Worm (Caenorhabditis elegans) whole organism, L1 larva: Measurements from ENCODE around the gene sma-1.
A peak's percentile ranks its signal among the peaks of the same experiment; 100 is the strongest.

Source experiments
- C04F5.9 ChIP-seq: sonication (generic microtip); optimal IDR thresholded peaks from 2 replicates; lab custom pipeline; 2016; ENCODE audit warnings: missing genetic modification characterization, missing compliant biosample characterization
- C16A3.4 ChIP-seq: fragments of 150-350 bp; optimal IDR thresholded peaks from 2 replicates; lab custom pipeline; 2014; ENCODE audit warnings: missing biosample characterization, missing genetic modification characterization
- Y116A8C.19 ChIP-seq: sonication (generic microtip); optimal IDR thresholded peaks from 2 replicates; lab custom pipeline; 2016; ENCODE audit warnings: missing compliant biosample characterization, missing genetic modification characterization, borderline replicate concordance
- alr-1 ChIP-seq: fragments of 200-800 bp; sonication (Bioruptor generic); optimal IDR thresholded peaks from 2 replicates; lab custom pipeline; 2018; ENCODE audit warnings: borderline replicate concordance, mild to moderate bottlenecking, missing genetic modification characterization, missing compliant biosample characterization
- aly-2 ChIP-seq: fragments of 150-350 bp; optimal IDR thresholded peaks from 2 replicates; lab custom pipeline; 2014; ENCODE audit warnings: missing biosample characterization, missing genetic modification characterization
- blmp-1 ChIP-seq: fragments of 150-350 bp; optimal IDR thresholded peaks from 2 replicates; lab custom pipeline; 2014; ENCODE audit warnings: missing biosample characterization, missing genetic modification characterization
- ceh-8 ChIP-seq: fragments of 200-800 bp; sonication (Bioruptor generic); optimal IDR thresholded peaks from 2 replicates; lab custom pipeline; 2018; ENCODE audit warnings: mild to moderate bottlenecking, missing genetic modification characterization, moderate library complexity, missing compliant biosample characterization
- ceh-82 ChIP-seq, 3 experiments: fragments of 150-350 bp in 1 of 3; sonication (generic microtip) in 2 of 3; optimal IDR thresholded peaks; 2 replicates each; lab custom pipeline; 2014 to 2017; ENCODE audit warnings: missing biosample characterization in 3 of 3, missing genetic modification characterization in 3 of 3
- ceh-90 ChIP-seq: sonication (generic microtip); optimal IDR thresholded peaks from 2 replicates; lab custom pipeline; 2016; ENCODE audit warnings: missing genetic modification characterization, missing compliant biosample characterization
- dsc-1 ChIP-seq: sonication (generic microtip); optimal IDR thresholded peaks from 2 replicates; lab custom pipeline; 2016; ENCODE audit warnings: mild to moderate bottlenecking, missing genetic modification characterization, missing compliant biosample characterization
- efl-1 ChIP-seq, 4 experiments: fragments of 150-350 bp; optimal IDR thresholded peaks in 3 of 4; peaks in 1 of 4; 1 replicate in 1 of 4; 2 replicates in 3 of 4; lab custom pipeline; 2014; ENCODE audit warnings: missing biosample characterization in 2 of 4, missing genetic modification characterization in 2 of 4, missing genetic modification reagents in 2 of 4
- egl-27 ChIP-seq, 2 experiments: fragments of 150-350 bp in 1 of 2; sonication (generic microtip); optimal IDR thresholded peaks; 3 replicates each; lab custom pipeline; 2017 to 2018; ENCODE audit warnings: missing biosample characterization in 2 of 2, missing genetic modification characterization in 2 of 2, missing genetic modification reagents in 2 of 2
- elt-3 ChIP-seq, 6 experiments: fragments of 150-350 bp in 1 of 6; sonication (generic microtip); optimal IDR thresholded peaks; 2 replicates each; lab custom pipeline; 2017 to 2018; ENCODE audit warnings: missing biosample characterization in 6 of 6, missing genetic modification characterization in 6 of 6, inconsistent platforms in 1 of 6
- ets-5 ChIP-seq: fragments of 200-800 bp; sonication (Bioruptor generic); IDR thresholded peaks from 2 replicates; pipeline ENCODE4 v1.3.6; 2022; ENCODE audit warnings: missing genetic modification characterization, missing compliant biosample characterization
- fkh-10 ChIP-seq: sonication (generic microtip); optimal IDR thresholded peaks from 2 replicates; lab custom pipeline; 2017; ENCODE audit warnings: missing biosample characterization, missing genetic modification reagents, missing genetic modification characterization
- fkh-4 ChIP-seq: sonication (generic microtip); optimal IDR thresholded peaks from 2 replicates; lab custom pipeline; 2016; ENCODE audit warnings: missing compliant biosample characterization, missing genetic modification characterization, borderline replicate concordance
- fkh-8 ChIP-seq: sonication (generic microtip); optimal IDR thresholded peaks from 2 replicates; lab custom pipeline; 2016; ENCODE audit warnings: mild to moderate bottlenecking, missing genetic modification characterization, missing compliant biosample characterization
- hlh-17 ChIP-seq: fragments of 200-800 bp; sonication (Bioruptor generic); optimal IDR thresholded peaks from 2 replicates; lab custom pipeline; 2018; ENCODE audit warnings: missing genetic modification characterization, mild to moderate bottlenecking, missing compliant biosample characterization, moderate library complexity, borderline replicate concordance
- isw-1 ChIP-seq: fragments of 200-800 bp; sonication (Bioruptor generic); IDR thresholded peaks from 2 replicates; pipeline ENCODE4 v1.3.6; 2022; ENCODE audit warnings: missing genetic modification characterization, missing compliant biosample characterization
- jun-1 ChIP-seq: fragments of 150-350 bp; optimal IDR thresholded peaks from 2 replicates; lab custom pipeline; 2014; ENCODE audit warnings: missing biosample characterization, missing genetic modification reagents, missing genetic modification characterization
- lin-14 ChIP-seq: fragments of 200-800 bp; sonication (Bioruptor generic); optimal IDR thresholded peaks from 2 replicates; lab custom pipeline; 2018; ENCODE audit warnings: mild to moderate bottlenecking, missing genetic modification characterization, moderate library complexity, missing compliant biosample characterization
- lin-15B ChIP-seq: fragments of 150-350 bp; sonication (generic microtip); optimal IDR thresholded peaks from 3 replicates; lab custom pipeline; 2014; ENCODE audit warnings: missing biosample characterization, missing genetic modification characterization
- lin-35 ChIP-seq, 2 experiments: fragments of 150-350 bp; optimal IDR thresholded peaks; 2 replicates each; lab custom pipeline; 2014; ENCODE audit warnings: missing biosample characterization in 2 of 2, missing genetic modification characterization in 2 of 2, missing genetic modification reagents in 2 of 2
- lsy-2 ChIP-seq, 2 experiments: fragments of 150-350 bp; optimal IDR thresholded peaks; 2 replicates each; lab custom pipeline; 2014; ENCODE audit warnings: missing biosample characterization in 2 of 2, missing genetic modification characterization in 2 of 2
- mab-9 ChIP-seq: fragments of 200-800 bp; sonication (Bioruptor generic); IDR thresholded peaks from 2 replicates; pipeline ENCODE4 v1.3.6; 2022; ENCODE audit warnings: missing genetic modification reagents, missing genetic modification characterization, missing compliant biosample characterization
- mdl-1 ChIP-seq, 2 experiments: fragments of 150-350 bp; optimal IDR thresholded peaks; 2 replicates each; lab custom pipeline; 2014 to 2017; ENCODE audit warnings: missing biosample characterization in 2 of 2, missing genetic modification characterization in 2 of 2, inconsistent platforms in 1 of 2
- mef-2 ChIP-seq: fragments of 150-350 bp; optimal IDR thresholded peaks from 2 replicates; lab custom pipeline; 2014; ENCODE audit warnings: missing biosample characterization, missing genetic modification characterization
- mep-1 ChIP-seq: fragments of 150-350 bp; optimal IDR thresholded peaks from 2 replicates; lab custom pipeline; 2014; ENCODE audit warnings: missing biosample characterization, missing genetic modification characterization
- nhr-12 ChIP-seq: sonication (generic microtip); optimal IDR thresholded peaks from 2 replicates; lab custom pipeline; 2017; ENCODE audit warnings: missing biosample characterization, missing genetic modification characterization
- nhr-19 ChIP-seq: fragments of 200-800 bp; sonication (Bioruptor generic); conservative IDR thresholded peaks from 2 replicates; pipeline ENCODE4 v1.3.6; 2022; ENCODE audit warnings: missing genetic modification characterization, missing compliant biosample characterization
- nhr-20 ChIP-seq: sonication (generic microtip); optimal IDR thresholded peaks from 2 replicates; lab custom pipeline; 2016; ENCODE audit warnings: mild to moderate bottlenecking, missing genetic modification characterization, missing compliant biosample characterization
- nhr-28 ChIP-seq: fragments of 150-350 bp; optimal IDR thresholded peaks from 2 replicates; lab custom pipeline; 2014; ENCODE audit warnings: missing biosample characterization, missing genetic modification characterization
- nhr-47 ChIP-seq: sonication (generic microtip); optimal IDR thresholded peaks from 2 replicates; lab custom pipeline; 2016; ENCODE audit warnings: mild to moderate bottlenecking, missing genetic modification characterization, moderate library complexity, missing compliant biosample characterization
- nhr-71 ChIP-seq: sonication (generic microtip); optimal IDR thresholded peaks from 2 replicates; lab custom pipeline; 2016; ENCODE audit warnings: mild to moderate bottlenecking, missing genetic modification characterization, moderate library complexity, missing compliant biosample characterization
- nhr-76 ChIP-seq: sonication (generic microtip); optimal IDR thresholded peaks from 2 replicates; lab custom pipeline; 2017; ENCODE audit warnings: missing biosample characterization, missing genetic modification characterization
- nhr-84 ChIP-seq: sonication (generic microtip); optimal IDR thresholded peaks from 2 replicates; lab custom pipeline; 2017; ENCODE audit warnings: missing biosample characterization, missing genetic modification characterization
- nhr-85 ChIP-seq: sonication (generic microtip); peaks from one replicate; lab custom pipeline; 2016; ENCODE audit warnings: missing genetic modification characterization, inconsistent platforms, missing compliant biosample characterization
- nhr-90 ChIP-seq: sonication (generic microtip); optimal IDR thresholded peaks from 2 replicates; lab custom pipeline; 2016; ENCODE audit warnings: mild to moderate bottlenecking, missing genetic modification characterization, missing compliant biosample characterization; ENCODE audit not compliant: poor library complexity
- snu-23 ChIP-seq: sonication (generic microtip); optimal IDR thresholded peaks from 2 replicates; lab custom pipeline; 2016; ENCODE audit warnings: missing genetic modification characterization, missing compliant biosample characterization
- tlp-1 ChIP-seq: fragments of 150-350 bp; optimal IDR thresholded peaks from 2 replicates; lab custom pipeline; 2014; ENCODE audit warnings: missing biosample characterization, missing genetic modification characterization
- unc-130 ChIP-seq: fragments of 150-350 bp; optimal IDR thresholded peaks from 2 replicates; lab custom pipeline; 2017; ENCODE audit warnings: missing biosample characterization, missing genetic modification characterization, inconsistent platforms
- zag-1 ChIP-seq: fragments of 150-350 bp; optimal IDR thresholded peaks from 2 replicates; lab custom pipeline; 2014; ENCODE audit warnings: missing biosample characterization, missing genetic modification characterization
- ztf-11 ChIP-seq, 2 experiments: sonication (generic microtip); optimal IDR thresholded peaks; 2 replicates each; lab custom pipeline; 2016 to 2017; ENCODE audit warnings: missing genetic modification characterization in 2 of 2, missing biosample characterization in 1 of 2, missing compliant biosample characterization in 1 of 2

Gene sma-1

ce11 chrV:11856022-11856421 is 43.2 kb upstream of the sma-1 start (continued):
- TF ChIP-seq egl-27 (tag; optimal IDR thresholded peaks at IDR 0.05; lab: Kevin White, UChicago) (no peak), nhr-76 (no peak), nhr-71 (no peak)
- TF ChIP-seq, all 84 proteins: peak for 0

DNA sequence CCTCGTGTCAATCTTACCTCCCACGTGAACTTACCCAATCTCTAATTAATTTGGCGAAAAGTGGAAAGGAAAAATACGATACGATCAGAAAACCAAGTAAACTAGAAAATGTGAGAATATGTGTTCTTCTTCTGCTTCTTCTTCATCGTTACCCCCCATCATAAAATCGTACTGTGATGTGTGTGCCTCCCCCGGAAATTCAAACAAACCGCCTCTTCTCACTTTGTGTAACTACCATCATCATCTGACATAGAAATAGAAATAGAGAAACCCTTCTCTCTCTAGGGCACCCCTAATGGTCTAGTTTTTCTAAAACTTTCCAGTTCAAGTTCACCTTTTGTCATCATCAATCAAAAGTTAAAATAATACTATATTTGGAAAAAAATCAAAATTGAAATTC is 41.5 kb upstream of the sma-1 start:
- TF ChIP-seq efl-1 (optimal IDR thresholded peaks at IDR 0.05; lab: Kevin White, UChicago), result no peak
- peak in 1 of 2 experiments; percentile 38 for TF ChIP-seq efl-1 (GFP tag; optimal IDR thresholded peaks at IDR 0.05 in 1 of 2; lab: Kevin White, UChicago)
- TF ChIP-seq C04F5.9 (tag; lab: Kevin White, UChicago), result no peak

DNA sequence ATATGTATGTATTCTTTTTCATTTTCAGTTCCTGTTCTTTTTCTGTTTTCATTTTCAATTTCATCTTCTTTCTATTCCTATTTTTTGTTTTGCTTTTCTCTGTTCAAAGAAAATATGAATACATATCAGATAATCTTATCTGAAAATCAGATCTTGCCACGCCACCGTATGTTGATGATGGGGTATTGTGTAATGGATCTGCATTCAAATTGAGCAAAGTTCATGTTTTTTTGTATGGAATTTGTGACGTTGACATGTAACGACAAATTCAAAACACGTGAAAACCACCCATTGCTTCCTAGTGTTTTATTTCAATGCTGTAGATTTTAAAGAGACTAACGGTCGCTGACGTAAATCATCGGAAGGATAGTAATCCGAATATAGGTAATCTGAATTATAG is 41.0 kb upstream of the sma-1 start:
- no peak for TF ChIP-seq zag-1
- no peak for TF ChIP-seq Y116A8C.19 (tag; lab: Kevin White, UChicago)
- TF ChIP-seq ceh-82 (tag; optimal IDR thresholded peaks at IDR 0.05; lab: Kevin White, UChicago), result no peak
- TF ChIP-seq mep-1 (tag; lab: Kevin White, UChicago), result peak; percentile 23
- no peak for TF ChIP-seq ceh-8 (GFP tag; lab: Kevin White, UChicago)
- TF ChIP-seq efl-1 (optimal IDR thresholded peaks at IDR 0.05; lab: Kevin White, UChicago), result no peak
- TF ChIP-seq efl-1 (GFP tag; optimal IDR thresholded peaks at IDR 0.05 in 1 of 2; lab: Kevin White, UChicago), result peak in 1 of 2 experiments; percentile 12
- peak in 1 of 2 experiments; percentile 19 for TF ChIP-seq lin-35 (GFP tag; optimal IDR thresholded peaks at IDR 0.05; lab: Kevin White, UChicago)
- TF ChIP-seq nhr-20 (tag; lab: Kevin White, UChicago), result peak; percentile 39
- peak; percentile 23 for TF ChIP-seq snu-23
- peak; percentile 3 for TF ChIP-seq unc-130 (tag; lab: Kevin White, UChicago)
- peak; percentile 45 for TF ChIP-seq lin-14 (GFP tag; lab: Kevin White, UChicago)
- TF ChIP-seq mef-2 (tag; lab: Kevin White, UChicago), result no peak
- no peak for TF ChIP-seq nhr-12
- TF ChIP-seq nhr-85 (tag; lab: Kevin White, UChicago), result peak; percentile 64
- peak; percentile 11 for TF ChIP-seq nhr-71
- peak in 1 of 2 experiments; percentile 16 for TF ChIP-seq lsy-2 (tag; optimal IDR thresholded peaks at IDR 0.05; lab: Kevin White, UChicago)
- peak; percentile 32; the same call in 1 of the 2 replicates for TF ChIP-seq nhr-19

ce11 chrV:11859082-11859858 is 40.0 kb upstream of the sma-1 start:
- no peak for TF ChIP-seq ets-5 (GFP tag; lab: Robert Waterston, UW)
- no peak for TF ChIP-seq mef-2 (tag; lab: Kevin White, UChicago)
- TF ChIP-seq nhr-12, result no peak
- no peak for TF ChIP-seq aly-2
- TF ChIP-seq lin-35 (GFP tag; optimal IDR thresholded peaks at IDR 0.05; lab: Kevin White, UChicago), result peak in 1 of 2 experiments; percentile 38
- no peak for TF ChIP-seq C16A3.4 (tag; lab: Kevin White, UChicago)
- TF ChIP-seq fkh-4 (tag; lab: Kevin White, UChicago), result no peak
- no peak for TF ChIP-seq dsc-1 (tag; lab: Kevin White, UChicago)
- TF ChIP-seq nhr-84 (tag; lab: Kevin White, UChicago), result no peak
- peak in 1 of 2 experiments; percentile 35 for TF ChIP-seq mdl-1 (tag; optimal IDR thresholded peaks at IDR 0.05; lab: Kevin White, UChicago)
- TF ChIP-seq hlh-17 (GFP tag; lab: Kevin White, UChicago), result no peak
- TF ChIP-seq elt-3 (tag; optimal IDR thresholded peaks at IDR 0.05; lab: Kevin White, UChicago), result peak in 4 of 6 experiments; percentile 24 to 77 (median 54)
- no peak for TF ChIP-seq alr-1 (tag; lab: Kevin White, UChicago)
- no peak for TF ChIP-seq ceh-90 (tag; lab: Kevin White, UChicago)
- TF ChIP-seq nhr-47 (tag; lab: Kevin White, UChicago), result no peak
- no peak for TF ChIP-seq lin-15B (tag; lab: Kevin White, UChicago)
- no peak for TF ChIP-seq nhr-28 (tag; lab: Kevin White, UChicago)
- TF ChIP-seq isw-1 (GFP tag; lab: Robert Waterston, UW), result no peak
- peak; percentile 63 for TF ChIP-seq blmp-1 (tag; lab: Kevin White, UChicago)
- peak; percentile 92 for TF ChIP-seq nhr-85 (tag; lab: Kevin White, UChicago)
- TF ChIP-seq nhr-90, result peak; percentile 17
- no peak for TF ChIP-seq fkh-8 (tag; lab: Kevin White, UChicago)
- peak; percentile 62 for TF ChIP-seq nhr-71
- peak; percentile 69 for TF ChIP-seq lin-14 (GFP tag; lab: Kevin White, UChicago)
- peak; percentile 48 for TF ChIP-seq jun-1 (tag; lab: Kevin White, UChicago)
- TF ChIP-seq mab-9 (GFP tag; lab: Robert Waterston, UW), result no peak
- no peak for TF ChIP-seq tlp-1 (tag; lab: Kevin White, UChicago)
- TF ChIP-seq nhr-19, result peak; percentile 36; the same call in 1 of the 2 replicates
- TF ChIP-seq lsy-2 (tag; optimal IDR thresholded peaks at IDR 0.05; lab: Kevin White, UChicago), result peak in 1 of 2 experiments; percentile 67
- TF ChIP-seq ztf-11 (tag; optimal IDR thresholded peaks at IDR 0.05; lab: Kevin White, UChicago), result no peak
- TF ChIP-seq fkh-10 (GFP tag; lab: Kevin White, UChicago), result no peak
